Worm (Caenorhabditis elegans) whole organism, L2 larva: Measurements from ENCODE around the gene oac-1.
A peak's percentile ranks its signal among the peaks of the same experiment; 100 is the strongest.

Experiments
- ama-1 ChIP-seq: fragments of 150-350 bp; optimal IDR thresholded peaks from 2 replicates; lab custom pipeline; 2018; ENCODE audit warnings: inconsistent platforms
- nhr-11 ChIP-seq: fragments of 150-350 bp; optimal IDR thresholded peaks from 2 replicates; lab custom pipeline; 2014; ENCODE audit warnings: missing biosample characterization, missing genetic modification characterization
- nhr-12 ChIP-seq: fragments of 150-350 bp; optimal IDR thresholded peaks from 2 replicates; lab custom pipeline; 2014; ENCODE audit warnings: missing biosample characterization, missing genetic modification characterization
- nhr-237 ChIP-seq: fragments of 150-350 bp; optimal IDR thresholded peaks from 2 replicates; lab custom pipeline; 2014; ENCODE audit warnings: missing biosample characterization, missing genetic modification characterization

DNA sequence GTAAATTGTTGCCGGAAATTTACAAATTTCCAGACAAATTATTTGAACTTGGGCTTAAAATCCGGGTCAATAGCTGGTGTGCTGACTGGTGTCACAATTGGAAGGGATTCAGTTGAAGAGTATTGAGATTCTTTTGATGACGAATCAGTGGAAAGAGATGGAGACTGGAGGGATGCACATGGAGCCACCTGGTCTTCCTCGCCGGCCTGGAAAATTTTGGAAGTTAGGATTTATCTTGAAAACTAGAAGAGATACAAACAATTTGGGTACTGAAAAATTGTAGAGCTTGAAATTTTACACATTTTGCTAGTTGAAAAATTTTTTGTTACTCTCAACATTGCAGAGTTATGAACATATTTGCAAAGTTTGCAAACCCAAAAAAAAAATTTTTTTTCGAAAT is 35.6 kb downstream of the oac-1 start:
- TF ChIP-seq nhr-11 (tag; lab: Kevin White, UChicago), result no peak
- peak; percentile 76 for TF ChIP-seq ama-1 (lab: Kevin White, UChicago)
- no peak for TF ChIP-seq nhr-12
- no peak for TF ChIP-seq nhr-237 (tag; lab: Kevin White, UChicago)
